Worm (Caenorhabditis elegans) whole organism, L4/young adult: ENCODE results near the gene nhr-210.

Source experiments
- W03F9.2 ChIP-seq: fragments of 150-350 bp; optimal IDR thresholded peaks from 2 replicates; lab custom pipeline; 2014; ENCODE audit warnings: missing biosample characterization, missing genetic modification characterization
- dao-5 ChIP-seq: sonication (generic microtip); optimal IDR thresholded peaks from 2 replicates; lab custom pipeline; 2016; ENCODE audit warnings: missing genotype, missing genetic modification characterization, moderate library complexity, missing compliant biosample characterization
- him-1 ChIP-seq: sonication (generic microtip); optimal IDR thresholded peaks from 2 replicates; lab custom pipeline; 2016; ENCODE audit warnings: missing genotype, missing genetic modification reagents, missing genetic modification characterization, missing compliant biosample characterization

DNA sequence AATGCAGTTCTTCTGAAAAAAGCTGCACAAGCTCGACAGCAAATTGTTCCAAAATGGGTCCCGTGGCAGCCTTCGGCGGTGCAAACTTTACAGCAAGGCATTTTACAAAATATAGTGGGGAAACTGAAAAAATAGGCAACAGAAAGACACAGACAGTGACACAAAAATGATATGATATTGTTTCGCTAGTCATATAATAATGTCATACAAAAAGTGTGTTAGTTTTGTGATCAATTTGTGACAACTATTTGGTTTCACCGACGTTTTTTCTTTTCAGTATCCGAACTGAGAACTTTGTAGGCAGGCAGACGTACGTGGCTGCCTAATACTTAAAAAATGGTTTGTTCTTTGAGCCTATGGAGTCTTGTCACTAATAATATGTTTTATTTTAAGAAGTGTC, at the start of gene nhr-210:
- TF ChIP-seq him-1 (tag; lab: Kevin White, UChicago) = no peak
- TF ChIP-seq W03F9.2 (tag; lab: Kevin White, UChicago) = no peak
- TF ChIP-seq dao-5 = no peak
